Worm (Caenorhabditis elegans) whole organism, L2 larva: ENCODE results near the gene F53C11.9.
A peak's percentile ranks its signal among the peaks of the same experiment; 100 is the strongest.

ENCODE experiments used
- C34F6.9 ChIP-seq: fragments of 150-350 bp; optimal IDR thresholded peaks from 2 replicates; lab custom pipeline; 2014; ENCODE audit warnings: missing biosample characterization, missing genetic modification characterization
- F13H6.1 ChIP-seq: sonication (generic microtip); optimal IDR thresholded peaks from 2 replicates; lab custom pipeline; 2016; ENCODE audit warnings: missing genetic modification characterization, missing compliant biosample characterization
- R02D3.7 ChIP-seq: fragments of 150-350 bp; optimal IDR thresholded peaks from 2 replicates; lab custom pipeline; 2014; ENCODE audit warnings: missing biosample characterization, missing genetic modification characterization
- Y55F3AM.14 ChIP-seq: fragments of 200-800 bp; sonication (Bioruptor generic); optimal IDR thresholded peaks from 2 replicates; lab custom pipeline; 2018; ENCODE audit warnings: mild to moderate bottlenecking, missing genetic modification characterization, missing compliant biosample characterization
- ZK546.5 ChIP-seq: sonication (generic microtip); optimal IDR thresholded peaks from 2 replicates; lab custom pipeline; 2017; ENCODE audit warnings: missing biosample characterization, missing genetic modification characterization
- alr-1 ChIP-seq: fragments of 150-350 bp; optimal IDR thresholded peaks from 2 replicates; lab custom pipeline; 2014; ENCODE audit warnings: missing biosample characterization, missing genetic modification characterization
- aly-2 ChIP-seq: fragments of 150-350 bp; optimal IDR thresholded peaks from 2 replicates; lab custom pipeline; 2014; ENCODE audit warnings: missing biosample characterization, missing genetic modification characterization
- ama-1 ChIP-seq: fragments of 150-350 bp; optimal IDR thresholded peaks from 2 replicates; lab custom pipeline; 2018; ENCODE audit warnings: inconsistent platforms
- blmp-1 ChIP-seq: sonication (generic microtip); optimal IDR thresholded peaks from 2 replicates; lab custom pipeline; 2017; ENCODE audit warnings: missing genetic modification characterization, mild to moderate bottlenecking, missing compliant biosample characterization, antibody characterized with exemption, moderate library complexity; ENCODE audit not compliant: insufficient read depth
- ceh-82 ChIP-seq: fragments of 150-350 bp; optimal IDR thresholded peaks from 2 replicates; lab custom pipeline; 2014; ENCODE audit warnings: missing biosample characterization, missing genetic modification characterization
- crh-2 ChIP-seq: sonication (generic microtip); optimal IDR thresholded peaks from 2 replicates; lab custom pipeline; 2017; ENCODE audit warnings: missing biosample characterization, missing genetic modification characterization
- dmd-4 ChIP-seq: sonication (generic microtip); optimal IDR thresholded peaks from 2 replicates; lab custom pipeline; 2017; ENCODE audit warnings: missing biosample characterization, missing genetic modification characterization
- egl-27 ChIP-seq: sonication (generic microtip); optimal IDR thresholded peaks from 3 replicates; lab custom pipeline; 2017; ENCODE audit warnings: missing biosample characterization, missing genetic modification reagents, missing genetic modification characterization
- elt-1 ChIP-seq: fragments of 150-350 bp; optimal IDR thresholded peaks from 2 replicates; lab custom pipeline; 2014; ENCODE audit warnings: missing biosample characterization, missing genetic modification characterization
- elt-3 ChIP-seq: sonication (generic microtip); optimal IDR thresholded peaks from 2 replicates; lab custom pipeline; 2017; ENCODE audit warnings: missing biosample characterization, missing genetic modification characterization
- fos-1 ChIP-seq: fragments of 150-350 bp; optimal IDR thresholded peaks from 2 replicates; lab custom pipeline; 2014; ENCODE audit warnings: missing biosample characterization, missing genetic modification characterization
- gmeb-1 ChIP-seq: fragments of 150-350 bp; optimal IDR thresholded peaks from 2 replicates; lab custom pipeline; 2014; ENCODE audit warnings: missing biosample characterization, missing genetic modification characterization
- lin-11 ChIP-seq: fragments of 150-350 bp; sonication (generic microtip); optimal IDR thresholded peaks from 2 replicates; lab custom pipeline; 2014; ENCODE audit warnings: missing biosample characterization, missing genetic modification characterization, inconsistent platforms, mixed read lengths
- lin-13 ChIP-seq: fragments of 150-350 bp; optimal IDR thresholded peaks from 2 replicates; lab custom pipeline; 2014; ENCODE audit warnings: missing biosample characterization, missing genetic modification reagents, missing genetic modification characterization
- lin-39 ChIP-seq: fragments of 150-350 bp; optimal IDR thresholded peaks from 2 replicates; lab custom pipeline; 2014; ENCODE audit warnings: missing biosample characterization, missing genetic modification reagents, missing genetic modification characterization
- lsy-2 ChIP-seq, 2 experiments: fragments of 150-350 bp in 1 of 2; sonication (generic microtip) in 1 of 2; optimal IDR thresholded peaks; 2 replicates each; lab custom pipeline; 2014 to 2017; ENCODE audit warnings: missing biosample characterization in 2 of 2, missing genetic modification characterization in 2 of 2
- mab-5 ChIP-seq: fragments of 150-350 bp; optimal IDR thresholded peaks from 2 replicates; lab custom pipeline; 2014; ENCODE audit warnings: missing biosample characterization, missing genetic modification characterization
- mbf-1 ChIP-seq: sonication (generic microtip); optimal IDR thresholded peaks from 2 replicates; lab custom pipeline; 2017; ENCODE audit warnings: missing biosample characterization, missing genetic modification characterization
- mdl-1 ChIP-seq, 2 experiments: fragments of 150-350 bp in 1 of 2; sonication (generic microtip) in 1 of 2; optimal IDR thresholded peaks; 2 replicates each; lab custom pipeline; 2017; ENCODE audit warnings: missing biosample characterization in 2 of 2, missing genetic modification characterization in 2 of 2
- nhr-10 ChIP-seq: sonication (generic microtip); optimal IDR thresholded peaks from 2 replicates; lab custom pipeline; 2017; ENCODE audit warnings: missing biosample characterization, missing genetic modification characterization
- nhr-11 ChIP-seq: fragments of 150-350 bp; optimal IDR thresholded peaks from 2 replicates; lab custom pipeline; 2014; ENCODE audit warnings: missing biosample characterization, missing genetic modification characterization
- nhr-12 ChIP-seq: fragments of 150-350 bp; optimal IDR thresholded peaks from 2 replicates; lab custom pipeline; 2014; ENCODE audit warnings: missing biosample characterization, missing genetic modification characterization
- nhr-129 ChIP-seq: fragments of 150-350 bp; optimal IDR thresholded peaks from 2 replicates; lab custom pipeline; 2014; ENCODE audit warnings: missing biosample characterization, missing genetic modification characterization
- nhr-21 ChIP-seq: fragments of 150-350 bp; optimal IDR thresholded peaks from 2 replicates; lab custom pipeline; 2014; ENCODE audit warnings: missing biosample characterization, missing genetic modification characterization
- nhr-23 ChIP-seq: fragments of 150-350 bp; optimal IDR thresholded peaks from 2 replicates; lab custom pipeline; 2014; ENCODE audit warnings: missing biosample characterization, missing genetic modification reagents, missing genetic modification characterization
- nhr-237 ChIP-seq: fragments of 150-350 bp; optimal IDR thresholded peaks from 2 replicates; lab custom pipeline; 2014; ENCODE audit warnings: missing biosample characterization, missing genetic modification characterization
- nhr-25 ChIP-seq: fragments of 150-350 bp; sonication (generic microtip); optimal IDR thresholded peaks from 3 replicates; lab custom pipeline; 2014; ENCODE audit warnings: missing biosample characterization, missing genetic modification characterization
- nhr-6 ChIP-seq: fragments of 150-350 bp; optimal IDR thresholded peaks from 2 replicates; lab custom pipeline; 2014; ENCODE audit warnings: missing biosample characterization, missing genetic modification characterization
- nhr-77 ChIP-seq: fragments of 150-350 bp; optimal IDR thresholded peaks from 2 replicates; lab custom pipeline; 2014; ENCODE audit warnings: missing biosample characterization, missing genetic modification characterization
- peb-1 ChIP-seq: fragments of 150-350 bp; optimal IDR thresholded peaks from 2 replicates; lab custom pipeline; 2014; ENCODE audit warnings: missing biosample characterization, missing genetic modification characterization
- sem-4 ChIP-seq: fragments of 150-350 bp; optimal IDR thresholded peaks from 2 replicates; lab custom pipeline; 2014; ENCODE audit warnings: missing biosample characterization, missing genetic modification reagents, missing genetic modification characterization
- skn-1 ChIP-seq: sonication (generic microtip); optimal IDR thresholded peaks from 2 replicates; lab custom pipeline; 2017; ENCODE audit warnings: missing biosample characterization, missing genetic modification characterization
- sma-3 ChIP-seq: sonication (generic microtip); optimal IDR thresholded peaks from 2 replicates; lab custom pipeline; 2016; ENCODE audit warnings: missing genetic modification reagents, missing genetic modification characterization, missing compliant biosample characterization
- sma-9 ChIP-seq, 2 experiments: fragments of 150-350 bp in 1 of 2; sonication (generic microtip) in 1 of 2; optimal IDR thresholded peaks; 2 replicates each; lab custom pipeline; 2014 to 2016; ENCODE audit warnings: missing genetic modification characterization in 2 of 2, mild to moderate bottlenecking in 1 of 2, missing biosample characterization in 1 of 2, missing compliant biosample characterization in 1 of 2, missing genetic modification reagents in 1 of 2, moderate library complexity in 1 of 2
- unc-55 ChIP-seq: fragments of 150-350 bp; sonication (generic microtip); optimal IDR thresholded peaks from 3 replicates; lab custom pipeline; 2014; ENCODE audit warnings: missing biosample characterization, missing genetic modification reagents, missing genetic modification characterization
- unc-62 ChIP-seq: fragments of 150-350 bp; optimal IDR thresholded peaks from 2 replicates; lab custom pipeline; 2014; ENCODE audit warnings: missing biosample characterization, missing genetic modification reagents, missing genetic modification characterization
- zag-1 ChIP-seq: fragments of 150-350 bp; optimal IDR thresholded peaks from 2 replicates; lab custom pipeline; 2014; ENCODE audit warnings: missing biosample characterization, missing genetic modification characterization
- ztf-1 ChIP-seq: fragments of 200-800 bp; sonication (Bioruptor generic); conservative IDR thresholded peaks from 2 replicates; pipeline ENCODE4 v1.3.6; 2022; ENCODE audit warnings: missing genetic modification characterization, missing compliant biosample characterization
- ztf-11 ChIP-seq: sonication (generic microtip); optimal IDR thresholded peaks from 2 replicates; lab custom pipeline; 2017; ENCODE audit warnings: missing biosample characterization, missing genetic modification characterization
- ztf-4 ChIP-seq: fragments of 150-350 bp; optimal IDR thresholded peaks from 2 replicates; lab custom pipeline; 2014; ENCODE audit warnings: missing biosample characterization, missing genetic modification characterization

The F53C11.9 gene

DNA sequence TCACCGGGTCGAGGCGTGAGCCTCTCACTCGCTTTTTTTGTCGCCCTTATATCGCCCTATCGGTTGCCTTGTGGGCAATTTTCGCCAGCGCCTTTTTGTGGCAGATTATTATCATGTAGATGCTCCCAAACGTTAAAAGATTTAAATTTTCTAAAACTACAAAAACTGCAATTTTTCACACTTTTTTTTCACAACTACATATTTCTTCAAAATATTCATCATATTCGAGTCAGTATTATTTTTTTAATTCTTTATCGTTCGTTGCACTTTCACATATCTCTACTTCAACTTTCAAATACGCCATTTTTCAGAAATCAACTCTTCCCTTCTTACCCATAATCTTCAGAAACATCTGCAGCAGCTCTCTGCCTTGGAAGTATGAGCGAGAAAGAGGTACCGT, 35.1 kb downstream of the F53C11.9 start, which contains the start of gene ceh-24:
Gene ceh-24, plus strand, starts transcription at position 301 of the 400 bp plus-strand sequence.
- TF ChIP-seq Y55F3AM.14 (GFP tag; lab: Kevin White, UChicago) = no peak
- no peak for TF ChIP-seq peb-1 (tag; lab: Kevin White, UChicago)
- TF ChIP-seq nhr-129 (tag; lab: Kevin White, UChicago) = no peak
- no peak for TF ChIP-seq mbf-1 (tag; lab: Kevin White, UChicago)
- no peak for TF ChIP-seq mab-5 (tag; lab: Kevin White, UChicago)
- TF ChIP-seq lin-39 (tag; lab: Kevin White, UChicago) = no peak
- no peak for TF ChIP-seq elt-1
- TF ChIP-seq ceh-82 (tag; lab: Kevin White, UChicago) = no peak
- TF ChIP-seq C34F6.9 = no peak
- no peak for TF ChIP-seq nhr-6 (tag; lab: Kevin White, UChicago)
- no peak for TF ChIP-seq ztf-1 (GFP tag; lab: Robert Waterston, UW)
- no peak for TF ChIP-seq nhr-10
- TF ChIP-seq blmp-1 (tag; lab: Kevin White, UChicago) = no peak
- TF ChIP-seq unc-55 (GFP tag; lab: Kevin White, UChicago) = no peak

DNA sequence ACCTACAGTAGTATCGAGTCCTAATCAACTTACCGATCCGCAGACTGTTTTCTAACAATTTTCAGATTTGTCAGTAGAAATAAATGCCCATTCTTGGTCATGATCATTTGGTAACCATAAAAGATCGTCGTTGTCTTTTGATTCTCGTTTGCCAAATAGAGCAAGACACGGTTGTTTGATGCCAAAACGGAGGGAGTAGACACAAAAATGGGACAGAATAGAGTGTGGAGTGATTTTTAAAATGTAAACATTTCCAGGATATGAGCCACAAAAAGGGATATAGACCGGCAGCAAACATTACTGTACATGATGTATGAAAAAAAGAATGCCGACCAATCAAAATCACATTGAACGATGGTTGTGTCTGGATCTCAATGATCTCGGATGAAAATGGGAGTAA, 39.1 kb downstream of the F53C11.9 start, which contains the start of gene F55B12.2:
Gene F55B12.2, minus strand, starts transcription at position 101 of the 400 bp plus-strand sequence.
- no peak for TF ChIP-seq nhr-77 (tag; lab: Kevin White, UChicago)
- no peak for TF ChIP-seq C34F6.9
- TF ChIP-seq blmp-1 (tag; lab: Kevin White, UChicago) = no peak
- TF ChIP-seq ztf-11 (tag; lab: Kevin White, UChicago) = no peak
- no peak for TF ChIP-seq zag-1 (tag; lab: Kevin White, UChicago)
- TF ChIP-seq sma-9 (GFP tag; optimal IDR thresholded peaks at IDR 0.05; lab: Kevin White, UChicago) = no peak
- TF ChIP-seq sma-9 (tag; optimal IDR thresholded peaks at IDR 0.05; lab: Kevin White, UChicago) = no peak
- TF ChIP-seq ztf-1 (GFP tag; lab: Robert Waterston, UW) = no peak
- no peak for TF ChIP-seq crh-2 (tag; lab: Kevin White, UChicago)
- TF ChIP-seq ceh-82 (tag; lab: Kevin White, UChicago) = no peak
- TF ChIP-seq nhr-12 (tag; lab: Kevin White, UChicago) = no peak

DNA sequence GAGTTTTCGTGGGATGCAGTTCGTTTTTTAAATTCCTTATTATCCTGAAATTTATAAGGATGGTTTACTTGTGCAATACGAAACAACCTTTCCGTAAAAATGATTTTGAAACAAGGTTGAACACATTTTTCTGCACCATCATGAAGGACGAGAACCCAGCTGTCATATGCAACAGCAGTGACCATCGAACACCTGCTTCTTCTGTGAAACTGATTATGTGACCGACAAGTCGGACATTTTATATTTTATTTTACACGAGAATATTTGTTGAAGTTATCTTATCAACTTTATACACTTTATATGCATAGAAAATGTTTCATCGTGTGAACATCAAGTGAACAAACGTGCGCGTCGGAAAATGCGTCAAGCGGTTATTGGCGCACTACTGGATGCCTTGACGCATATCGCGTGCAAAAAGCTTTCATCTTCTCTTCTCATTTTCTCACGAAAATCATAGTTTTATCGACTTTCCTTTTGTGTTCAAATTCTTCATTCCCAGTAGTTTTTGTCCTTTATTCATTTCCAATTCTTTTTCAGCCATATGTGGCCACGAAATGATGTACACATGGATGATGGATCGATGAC, 41.1 kb downstream of the F53C11.9 start, which contains the start of gene sel-10:
Gene sel-10, plus strand, starts transcription at position 538 of the 585 bp plus-strand sequence.
- no peak for TF ChIP-seq nhr-25 (tag; lab: Kevin White, UChicago)
- TF ChIP-seq gmeb-1 (tag; lab: Kevin White, UChicago) = peak; percentile 81
- no peak for TF ChIP-seq dmd-4
- TF ChIP-seq fos-1 (tag; lab: Kevin White, UChicago) = peak; percentile 75
- peak; percentile 29 for TF ChIP-seq lin-11 (tag; lab: Kevin White, UChicago)
- no peak for TF ChIP-seq elt-3
- TF ChIP-seq nhr-21 (tag; lab: Kevin White, UChicago) = peak; percentile 27
- no peak for TF ChIP-seq peb-1 (tag; lab: Kevin White, UChicago)
- TF ChIP-seq F13H6.1 (tag; lab: Kevin White, UChicago) = no peak
- TF ChIP-seq C34F6.9 = peak; percentile 89
- TF ChIP-seq sma-3 (GFP tag; lab: Kevin White, UChicago) = peak; percentile 68
- peak; percentile 60 for TF ChIP-seq crh-2 (tag; lab: Kevin White, UChicago)
- TF ChIP-seq ceh-82 (tag; lab: Kevin White, UChicago) = no peak
- peak; percentile 49 for TF ChIP-seq lin-13
- TF ChIP-seq mdl-1 (tag; optimal IDR thresholded peaks at IDR 0.05; lab: Kevin White, UChicago) = no peak
- peak; percentile 85 for TF ChIP-seq unc-55 (GFP tag; lab: Kevin White, UChicago)
- peak; percentile 83 for TF ChIP-seq nhr-129 (tag; lab: Kevin White, UChicago)
- TF ChIP-seq nhr-237 (tag; lab: Kevin White, UChicago) = no peak
- TF ChIP-seq nhr-11 (tag; lab: Kevin White, UChicago) = no peak
- TF ChIP-seq egl-27 (tag; lab: Kevin White, UChicago) = peak; percentile 37
- no peak for TF ChIP-seq nhr-23 (tag; lab: Kevin White, UChicago)
- TF ChIP-seq unc-62 = no peak
- no peak for TF ChIP-seq alr-1 (tag; lab: Kevin White, UChicago)
- TF ChIP-seq nhr-10 = no peak
- no peak for TF ChIP-seq R02D3.7 (tag; lab: Kevin White, UChicago)
- no peak for TF ChIP-seq blmp-1 (tag; lab: Kevin White, UChicago)
- no peak for TF ChIP-seq ztf-11 (tag; lab: Kevin White, UChicago)
- no peak for TF ChIP-seq ama-1 (lab: Kevin White, UChicago)
- TF ChIP-seq nhr-6 (tag; lab: Kevin White, UChicago) = no peak
- TF ChIP-seq sem-4 = peak; percentile 55
- TF ChIP-seq lin-39 (tag; lab: Kevin White, UChicago) = no peak
- TF ChIP-seq Y55F3AM.14 (GFP tag; lab: Kevin White, UChicago) = no peak
- TF ChIP-seq mab-5 (tag; lab: Kevin White, UChicago) = peak; percentile 39
- TF ChIP-seq aly-2 (tag; lab: Kevin White, UChicago) = no peak
- peak; percentile 78 to 87 for TF ChIP-seq lsy-2 (tag; optimal IDR thresholded peaks at IDR 0.05; lab: Kevin White, UChicago)
- TF ChIP-seq nhr-12 (tag; lab: Kevin White, UChicago) = no peak
- TF ChIP-seq skn-1 (tag; lab: Kevin White, UChicago) = no peak
- TF ChIP-seq mbf-1 (tag; lab: Kevin White, UChicago) = no peak
- TF ChIP-seq ztf-4 (tag; lab: Kevin White, UChicago) = peak; percentile 5
- no peak for TF ChIP-seq nhr-77 (tag; lab: Kevin White, UChicago)
- peak; percentile 79 for TF ChIP-seq sma-9 (GFP tag; optimal IDR thresholded peaks at IDR 0.05; lab: Kevin White, UChicago)
- no peak for TF ChIP-seq sma-9 (tag; optimal IDR thresholded peaks at IDR 0.05; lab: Kevin White, UChicago)
- no peak for TF ChIP-seq elt-1
- no peak for TF ChIP-seq ZK546.5 (tag; lab: Kevin White, UChicago)
